Fruit fly (Drosophila melanogaster) whole organism, embryonic: ENCODE data around the gene gdl.

Experiments used
- Abd-B ChIP-seq: fragments of 200-800 bp; sonication (Bioruptor generic); optimal IDR thresholded peaks from 2 replicates; lab custom pipeline; 2018; ENCODE audit warnings: missing biosample characterization, mild to moderate bottlenecking, missing genetic modification characterization, moderate library complexity
- Adf1 ChIP-seq: fragments of 200-800 bp; sonication (Bioruptor generic); IDR thresholded peaks from 2 replicates; pipeline ENCODE4 v1.3.6; 2022; ENCODE audit warnings: missing biosample characterization, missing genetic modification characterization
- Aef1 ChIP-seq: fragments of 200-800 bp; sonication (Bioruptor generic); IDR thresholded peaks from 3 replicates; pipeline ENCODE4 v1.3.6; 2022; ENCODE audit warnings: missing biosample characterization, missing genetic modification characterization
- Atf6 ChIP-seq: fragments of 200-800 bp; sonication (Bioruptor generic); IDR thresholded peaks from 2 replicates; pipeline ENCODE4 v1.3.6; 2022; ENCODE audit warnings: missing biosample characterization, missing genetic modification characterization
- CG10431 ChIP-seq: fragments of 200-800 bp; sonication (Bioruptor generic); optimal IDR thresholded peaks from 3 replicates; lab custom pipeline; 2018; ENCODE audit warnings: missing biosample characterization, mild to moderate bottlenecking, missing genetic modification characterization
- CG10462 ChIP-seq: fragments of 200-800 bp; sonication (Bioruptor generic); optimal IDR thresholded peaks from 2 replicates; lab custom pipeline; 2016; ENCODE audit warnings: missing biosample characterization, missing genetic modification characterization
- CG10543 ChIP-seq: fragments of 200-800 bp; sonication (Bioruptor generic); optimal IDR thresholded peaks from 3 replicates; lab custom pipeline; 2017; ENCODE audit warnings: missing biosample characterization, mild to moderate bottlenecking, missing genetic modification characterization, moderate library complexity
- CG10979 ChIP-seq: fragments of 200-800 bp; sonication (Bioruptor generic); optimal IDR thresholded peaks from 2 replicates; lab custom pipeline; 2018; ENCODE audit warnings: missing biosample characterization, mild to moderate bottlenecking, missing genetic modification characterization, moderate library complexity
- CG13296 ChIP-seq: fragments of 200-800 bp; sonication (Bioruptor generic); optimal IDR thresholded peaks from 3 replicates; lab custom pipeline; 2018; ENCODE audit warnings: missing biosample characterization, mild to moderate bottlenecking, missing genetic modification characterization
- CG15696 ChIP-seq: fragments of 200-800 bp; sonication (Bioruptor generic); optimal IDR thresholded peaks from 2 replicates; lab custom pipeline; 2019; ENCODE audit warnings: missing biosample characterization, mild to moderate bottlenecking, missing genetic modification characterization, moderate library complexity
- CG1603 ChIP-seq: fragments of 200-800 bp; sonication (Bioruptor generic); optimal IDR thresholded peaks from 2 replicates; lab custom pipeline; 2019; ENCODE audit warnings: missing biosample characterization, mild to moderate bottlenecking, missing genetic modification characterization, moderate library complexity
- CG17802 ChIP-seq: fragments of 200-800 bp; sonication (Bioruptor generic); optimal IDR thresholded peaks from 2 replicates; lab custom pipeline; 2018; ENCODE audit warnings: missing biosample characterization, mild to moderate bottlenecking, missing genetic modification characterization, moderate library complexity
- CG18011 ChIP-seq: fragments of 200-800 bp; sonication (Bioruptor generic); optimal IDR thresholded peaks from 2 replicates; lab custom pipeline; 2017; ENCODE audit warnings: missing biosample characterization, missing genetic modification characterization, mild to moderate bottlenecking, moderate library complexity, missing genotype
- CG18599 ChIP-seq: fragments of 200-800 bp; sonication (Bioruptor generic); optimal IDR thresholded peaks from 3 replicates; lab custom pipeline; 2017; ENCODE audit warnings: missing biosample characterization, missing genetic modification characterization, mild to moderate bottlenecking, moderate library complexity, missing genetic modification reagents
- CG2116 ChIP-seq: fragments of 200-800 bp; sonication (Bioruptor generic); optimal IDR thresholded peaks from 3 replicates; lab custom pipeline; 2018; ENCODE audit warnings: missing biosample characterization, mild to moderate bottlenecking, missing genetic modification characterization
- CG32532 ChIP-seq: fragments of 200-800 bp; sonication (Bioruptor generic); IDR thresholded peaks from 2 replicates; pipeline ENCODE4 v1.3.6; 2022; ENCODE audit warnings: missing biosample characterization, missing genetic modification characterization
- CG32767 ChIP-seq: fragments of 200-800 bp; sonication (Bioruptor generic); IDR thresholded peaks from 2 replicates; pipeline ENCODE4 v1.3.6; 2022; ENCODE audit warnings: missing biosample characterization, missing genetic modification characterization
- CG33557 ChIP-seq: fragments of 200-800 bp; sonication (Bioruptor generic); optimal IDR thresholded peaks from 2 replicates; lab custom pipeline; 2019; ENCODE audit warnings: missing biosample characterization, mild to moderate bottlenecking, missing genetic modification characterization, moderate library complexity
- CG3726 ChIP-seq: fragments of 200-800 bp; sonication (Bioruptor generic); IDR thresholded peaks from 3 replicates; pipeline ENCODE4, ENCODE4 v1.3.6; 2022; ENCODE audit warnings: missing biosample characterization, missing genetic modification characterization
- CG42726 ChIP-seq: fragments of 200-800 bp; sonication (Bioruptor generic); IDR thresholded peaks from 2 replicates; pipeline ENCODE4 v1.3.6; 2022; ENCODE audit warnings: missing biosample characterization, missing genetic modification characterization; ENCODE audit not compliant: partially characterized antibody
- CG4617 ChIP-seq: fragments of 200-800 bp; sonication (Bioruptor generic); optimal IDR thresholded peaks from 3 replicates; lab custom pipeline; 2016; ENCODE audit warnings: missing biosample characterization, missing genetic modification characterization, borderline replicate concordance
- CG6254 ChIP-seq: fragments of 200-800 bp; sonication (Bioruptor generic); optimal IDR thresholded peaks from 3 replicates; lab custom pipeline; 2017; ENCODE audit warnings: mild to moderate bottlenecking, missing biosample characterization, missing genetic modification reagents, missing genetic modification characterization
- CG6272 ChIP-seq: fragments of 200-800 bp; sonication (Bioruptor generic); IDR thresholded peaks from 2 replicates; pipeline ENCODE4 v1.3.6; 2022; ENCODE audit warnings: missing biosample characterization, missing genetic modification characterization
- CG7271 ChIP-seq: fragments of 200-800 bp; sonication (Bioruptor generic); optimal IDR thresholded peaks from 2 replicates; lab custom pipeline; 2018; ENCODE audit warnings: missing biosample characterization, mild to moderate bottlenecking, missing genetic modification characterization, moderate library complexity
- CG8089 ChIP-seq: fragments of 200-800 bp; sonication (Bioruptor generic); optimal IDR thresholded peaks from 3 replicates; lab custom pipeline; 2016; ENCODE audit warnings: missing biosample characterization, missing genetic modification characterization
- CkIIα-i1 ChIP-seq: fragments of 200-800 bp; sonication (Bioruptor generic); IDR thresholded peaks from 2 replicates; pipeline ENCODE4 v1.3.6; 2022; ENCODE audit warnings: missing biosample characterization, missing genetic modification characterization
- Hr78 ChIP-seq, 2 experiments: fragments of 200-800 bp in 1 of 2; fragments of >200 bp in 1 of 2; sonication (Bioruptor generic) in 1 of 2; optimal IDR thresholded peaks; 2 replicates each; lab custom pipeline; 2017 to 2019; ENCODE audit warnings: missing biosample characterization in 2 of 2, missing genetic modification characterization in 2 of 2, mild to moderate bottlenecking in 1 of 2, moderate library complexity in 1 of 2
- MTF-1 ChIP-seq: fragments of 200-800 bp; sonication (Bioruptor generic); optimal IDR thresholded peaks from 2 replicates; lab custom pipeline; 2018; ENCODE audit warnings: missing biosample characterization, mild to moderate bottlenecking, missing genetic modification characterization, borderline replicate concordance
- Mes4 ChIP-seq: fragments of 200-800 bp; sonication (Bioruptor generic); optimal IDR thresholded peaks from 2 replicates; lab custom pipeline; 2016; ENCODE audit warnings: missing biosample characterization, missing genetic modification characterization
- TFAM ChIP-seq: fragments of 200-800 bp; sonication (Bioruptor generic); optimal IDR thresholded peaks from 2 replicates; lab custom pipeline; 2017; ENCODE audit warnings: missing biosample characterization, missing genetic modification characterization, inconsistent platforms
- Vsx1 ChIP-seq: fragments of 200-800 bp; sonication (Bioruptor generic); optimal IDR thresholded peaks from 2 replicates; lab custom pipeline; 2017; ENCODE audit warnings: missing biosample characterization, mild to moderate bottlenecking, missing genetic modification characterization, missing genetic modification reagents
- YL-1 ChIP-seq: fragments of 200-800 bp; sonication (Bioruptor generic); optimal IDR thresholded peaks from 3 replicates; lab custom pipeline; 2017; ENCODE audit warnings: missing biosample characterization, mild to moderate bottlenecking, missing genetic modification characterization
- abd-A ChIP-seq: fragments of 200-800 bp; sonication (Bioruptor generic); optimal IDR thresholded peaks from 3 replicates; lab custom pipeline; 2019; ENCODE audit warnings: missing biosample characterization, mild to moderate bottlenecking, missing genetic modification characterization, moderate library complexity
- cwo ChIP-seq: fragments of 200-800 bp; sonication (Bioruptor generic); optimal IDR thresholded peaks from 3 replicates; lab custom pipeline; 2017; ENCODE audit warnings: missing biosample characterization, missing genetic modification characterization, mild to moderate bottlenecking, moderate library complexity, missing genetic modification reagents
- eve ChIP-seq, 2 experiments: fragments of >200 bp; optimal IDR thresholded peaks; 2 replicates each; lab custom pipeline; 2017; ENCODE audit warnings: missing biosample characterization in 2 of 2, missing genetic modification characterization in 2 of 2
- ftz-f1 ChIP-seq: fragments of 200-800 bp; sonication (Bioruptor generic); optimal IDR thresholded peaks from 2 replicates; lab custom pipeline; 2016; ENCODE audit warnings: missing biosample characterization, missing genetic modification characterization
- gro ChIP-seq: fragments of 200-800 bp; sonication (Bioruptor generic); optimal IDR thresholded peaks from 2 replicates; lab custom pipeline; 2016; ENCODE audit warnings: missing biosample characterization, missing genetic modification characterization
- lov ChIP-seq, 2 experiments: fragments of 200-800 bp in 1 of 2; fragments of >200 bp in 1 of 2; sonication (Bioruptor generic) in 1 of 2; IDR thresholded peaks in 1 of 2; optimal IDR thresholded peaks in 1 of 2; 2 replicates in 1 of 2; 3 replicates in 1 of 2; pipeline versions ENCODE4 v1.3.6 to Lab custom; 2017 to 2022; ENCODE audit warnings: missing biosample characterization in 1 of 2, missing genetic modification characterization in 1 of 2
- otp ChIP-seq: fragments of 200-800 bp; sonication (Bioruptor generic); IDR thresholded peaks from 3 replicates; pipeline ENCODE4, ENCODE4 v1.3.6; 2022; ENCODE audit warnings: missing biosample characterization, missing genetic modification characterization
- row ChIP-seq: fragments of 200-800 bp; sonication (Bioruptor generic); IDR thresholded peaks from 3 replicates; pipeline ENCODE4 v1.3.6; 2022; ENCODE audit warnings: missing biosample characterization, missing genetic modification characterization
- scrt ChIP-seq: fragments of 200-800 bp; sonication (Bioruptor generic); optimal IDR thresholded peaks from 2 replicates; lab custom pipeline; 2018; ENCODE audit warnings: missing biosample characterization, mild to moderate bottlenecking, missing genetic modification characterization, moderate library complexity
- stc ChIP-seq: fragments of 200-800 bp; sonication (Bioruptor generic); IDR thresholded peaks from 2 replicates; pipeline ENCODE4 v1.3.6; 2022; ENCODE audit warnings: missing biosample characterization, missing genetic modification characterization
- sug ChIP-seq: fragments of 200-800 bp; optimal IDR thresholded peaks from 2 replicates; lab custom pipeline; 2019; ENCODE audit warnings: missing biosample characterization, mild to moderate bottlenecking, missing genetic modification characterization, moderate library complexity
- tx ChIP-seq: fragments of 200-800 bp; sonication (Bioruptor generic); optimal IDR thresholded peaks from 2 replicates; lab custom pipeline; 2016; ENCODE audit warnings: missing biosample characterization, missing genetic modification characterization
- unc-4 ChIP-seq: fragments of 200-800 bp; sonication (Bioruptor generic); IDR thresholded peaks from 2 replicates; pipeline ENCODE4 v1.3.6; 2022; ENCODE audit warnings: missing biosample characterization, missing genetic modification characterization; ENCODE audit not compliant: partially characterized antibody
- vnd ChIP-seq: fragments of 200-800 bp; sonication (Bioruptor generic); IDR thresholded peaks from 3 replicates; pipeline ENCODE4 v1.3.6; 2022; ENCODE audit warnings: missing biosample characterization, missing genetic modification characterization; ENCODE audit not compliant: partially characterized antibody
- yki ChIP-seq: fragments of >200 bp; optimal IDR thresholded peaks from 3 replicates; lab custom pipeline; 2018

gdl gene

dm6 chr3L:15500813-15501645, 8.2 kb upstream of the gdl start, which contains the start of gene CG7272 (continued):
- TF ChIP-seq eve (GFP tag; optimal IDR thresholded peaks at IDR 0.05; lab: Kevin White, UChicago) (no peak), TFAM (no peak), CG2116 (GFP tag; lab: Kevin White, UChicago) (peak; percentile 62), CG8089 (GFP tag; lab: Kevin White, UChicago) (no peak), tx (GFP tag; lab: Kevin White, UChicago) (no peak), CG3726 (GFP tag; lab: Robert Waterston, UW) (no peak), yki (no peak), CG4617 (GFP tag; lab: Kevin White, UChicago) (no peak), abd-A (peak; percentile 55), Abd-B (no peak), MTF-1 (GFP tag; lab: Kevin White, UChicago) (peak; percentile 14), CG1603 (tag; lab: Kevin White, UChicago) (peak; percentile 39), lov (optimal IDR thresholded peaks at IDR 0.05; lab: Kevin White, UChicago) (no peak), lov (GFP tag; IDR thresholded peaks at IDR 0.05; lab: Robert Waterston, UW) (no peak), CG32767 (no peak), unc-4 (GFP tag; lab: Robert Waterston, UW) (peak; percentile 51)

DNA sequence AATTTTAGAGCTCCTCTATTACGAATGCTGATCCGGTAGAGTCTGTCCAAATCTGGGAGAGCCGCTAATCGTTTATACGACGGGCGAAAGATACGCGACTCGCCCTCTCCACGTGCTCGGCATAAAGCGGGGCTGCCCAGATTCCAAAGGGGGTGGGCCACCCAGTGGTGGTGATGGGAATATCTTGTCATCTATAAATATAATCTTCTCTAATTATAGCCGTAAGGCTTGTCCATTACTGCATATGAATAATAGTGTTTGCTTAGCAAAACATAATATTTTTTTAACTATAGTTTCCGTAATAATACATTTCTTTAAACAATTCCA, 7.6 kb upstream of the gdl start:
- TF ChIP-seq eve (GFP tag; optimal IDR thresholded peaks at IDR 0.05; lab: Kevin White, UChicago) (no peak), YL-1 (no peak), cwo (peak; percentile 69), CG10979 (no peak), otp (GFP tag; lab: Robert Waterston, UW) (no peak), CG10462 (GFP tag; lab: Kevin White, UChicago) (no peak), row (GFP tag; lab: Robert Waterston, UW) (0 out of 3 replicates have a peak, but pooled peaks have one; percentile 7), Vsx1 (GFP tag; lab: Kevin White, UChicago) (no peak), Aef1 (GFP tag; lab: Robert Waterston, UW) (no peak), ftz-f1 (GFP tag; lab: Kevin White, UChicago) (no peak), vnd (GFP tag; lab: Robert Waterston, UW) (no peak), CG10543 (GFP tag; lab: Kevin White, UChicago) (peak; percentile 30), Adf1 (GFP tag; lab: Robert Waterston, UW) (no peak), stc (GFP tag; lab: Robert Waterston, UW) (0 out of 2 replicates have a peak, but pooled peaks have one; percentile 15), CG7271 (no peak), Mes4 (GFP tag; lab: Kevin White, UChicago) (no peak), Atf6 (GFP tag; lab: Robert Waterston, UW) (0 out of 2 replicates have a peak, but pooled peaks have one; percentile 17), CG6254 (GFP tag; lab: Kevin White, UChicago) (no peak), CG42726 (GFP tag; lab: Robert Waterston, UW) (0 out of 2 replicates have a peak, but pooled peaks have one; percentile 36), Hr78 (GFP tag; optimal IDR thresholded peaks at IDR 0.05; lab: Kevin White, UChicago) (no peak), CG15696 (tag; lab: Kevin White, UChicago) (no peak), scrt (GFP tag; lab: Kevin White, UChicago) (no peak), CG18011 (GFP tag; lab: Kevin White, UChicago) (no peak), CG6272 (GFP tag; lab: Robert Waterston, UW) (no peak), CG18599 (GFP tag; lab: Kevin White, UChicago) (peak; percentile 34), sug (no peak), CG17802 (tag; lab: Kevin White, UChicago) (no peak), CG10431 (no peak), CG13296 (peak; percentile 3), gro (GFP tag; lab: Kevin White, UChicago) (no peak), CG33557 (no peak), CG32532 (GFP tag; lab: Robert Waterston, UW) (peak; percentile 21; the same call in 1 of the 2 replicates), CkIIα-i1 (no peak)
